Fruit fly (Drosophila melanogaster): ENCODE results near the gene TyrRS.

DNA sequence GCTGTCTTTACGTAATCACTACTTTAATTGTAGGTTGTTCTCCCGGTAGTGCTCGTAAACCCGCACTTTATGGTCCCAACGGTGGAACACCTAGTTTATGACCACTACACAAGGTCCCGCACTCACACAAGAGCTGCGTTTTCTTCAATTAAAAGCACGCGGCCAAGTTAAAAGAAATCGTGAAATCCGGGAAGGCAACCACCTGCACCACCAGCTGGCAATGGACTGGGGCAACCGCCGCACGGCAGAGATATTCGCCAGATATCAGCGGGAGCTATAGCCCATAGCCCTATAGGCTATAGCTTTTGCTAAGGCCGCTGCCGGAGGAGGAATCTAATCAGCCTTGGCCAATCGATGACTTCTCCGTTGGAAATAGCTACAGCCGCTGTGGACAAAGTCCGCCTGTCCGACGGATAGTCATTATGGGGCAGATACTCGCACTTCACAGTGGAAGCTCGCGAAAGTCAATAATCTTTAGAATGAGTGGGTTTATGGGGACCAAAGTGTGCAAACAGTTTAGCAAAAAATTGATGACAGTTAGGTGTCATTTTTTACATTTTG lies 34.9 kb downstream of the TyrRS start:
- TF ChIP-seq lz (GFP tag; optimal IDR thresholded peaks at IDR 0.05) (no peak), Hr4 (GFP tag; optimal IDR thresholded peaks at IDR 0.05) (no peak), Smox (GFP tag; optimal IDR thresholded peaks at IDR 0.05) (no peak), Lpt (GFP tag; optimal IDR thresholded peaks at IDR 0.05) (no peak), CG8119 (GFP tag; IDR thresholded peaks at IDR 0.05) (peak; percentile 51; the same call in 1 of the 3 replicates), CG11902 (GFP tag; optimal IDR thresholded peaks at IDR 0.05) (no peak)
